Fruit fly (Drosophila melanogaster) whole organism, embryonic: Measurements from ENCODE around the gene abo.

Source experiments
- Atf3 ChIP-seq: fragments of 200-800 bp; sonication (Bioruptor generic); optimal IDR thresholded peaks from 3 replicates; lab custom pipeline; 2016; ENCODE audit warnings: missing biosample characterization, missing genetic modification characterization
- CG10147 ChIP-seq: fragments of 200-800 bp; sonication (Bioruptor generic); optimal IDR thresholded peaks from 2 replicates; lab custom pipeline; 2019; ENCODE audit warnings: missing biosample characterization, mild to moderate bottlenecking, missing genetic modification characterization, moderate library complexity
- CG10267 ChIP-seq: fragments of 200-800 bp; sonication (Bioruptor generic); optimal IDR thresholded peaks from 2 replicates; lab custom pipeline; 2018; ENCODE audit warnings: missing biosample characterization, mild to moderate bottlenecking, missing genetic modification characterization, moderate library complexity
- CG12659 ChIP-seq: fragments of 200-800 bp; sonication (Bioruptor generic); optimal IDR thresholded peaks from 3 replicates; lab custom pipeline; 2017; ENCODE audit warnings: mild to moderate bottlenecking, missing biosample characterization, missing genetic modification reagents, missing genetic modification characterization
- CG13287 ChIP-seq: fragments of 200-800 bp; sonication (Bioruptor generic); IDR thresholded peaks from 2 replicates; pipeline ENCODE4 v1.3.6; 2022; ENCODE audit warnings: missing biosample characterization, missing genetic modification characterization; ENCODE audit not compliant: partially characterized antibody
- CG14710 ChIP-seq: fragments of 200-800 bp; sonication (Bioruptor generic); optimal IDR thresholded peaks from 3 replicates; lab custom pipeline; 2019; ENCODE audit warnings: missing biosample characterization, mild to moderate bottlenecking, missing genetic modification characterization, moderate library complexity
- CG14965 ChIP-seq: fragments of 200-800 bp; sonication (Bioruptor generic); optimal IDR thresholded peaks from 2 replicates; lab custom pipeline; 2016; ENCODE audit warnings: missing biosample characterization, missing genetic modification characterization, borderline replicate concordance
- CG15601 ChIP-seq: fragments of 200-800 bp; sonication (Bioruptor generic); optimal IDR thresholded peaks from 3 replicates; lab custom pipeline; 2019; ENCODE audit warnings: missing biosample characterization, mild to moderate bottlenecking, missing genetic modification characterization, moderate library complexity
- CG1603 ChIP-seq: fragments of 200-800 bp; sonication (Bioruptor generic); optimal IDR thresholded peaks from 2 replicates; lab custom pipeline; 2019; ENCODE audit warnings: missing biosample characterization, mild to moderate bottlenecking, missing genetic modification characterization, moderate library complexity
- CG17829 ChIP-seq: fragments of 200-800 bp; optimal IDR thresholded peaks from 2 replicates; lab custom pipeline; 2019; ENCODE audit warnings: missing biosample characterization, mild to moderate bottlenecking, missing genetic modification characterization, moderate library complexity
- CG1832 ChIP-seq: fragments of 200-800 bp; sonication (Bioruptor generic); optimal IDR thresholded peaks from 2 replicates; lab custom pipeline; 2017; ENCODE audit warnings: missing biosample characterization, mild to moderate bottlenecking, missing genetic modification characterization, inconsistent platforms
- CG2116 ChIP-seq: fragments of 200-800 bp; sonication (Bioruptor generic); optimal IDR thresholded peaks from 3 replicates; lab custom pipeline; 2018; ENCODE audit warnings: missing biosample characterization, mild to moderate bottlenecking, missing genetic modification characterization
- CG2202 ChIP-seq: fragments of 200-800 bp; sonication (Bioruptor generic); optimal IDR thresholded peaks from 2 replicates; lab custom pipeline; 2018; ENCODE audit warnings: missing biosample characterization, mild to moderate bottlenecking, missing genetic modification characterization
- CG31441 ChIP-seq: fragments of 200-800 bp; sonication (Bioruptor generic); IDR thresholded peaks from 2 replicates; pipeline ENCODE4 v1.3.6; 2022; ENCODE audit warnings: missing biosample characterization, missing genetic modification characterization
- CG34224 ChIP-seq: fragments of 200-800 bp; sonication (Bioruptor generic); IDR thresholded peaks from 3 replicates; pipeline ENCODE4 v1.3.6; 2022; ENCODE audit warnings: missing biosample characterization, missing genetic modification characterization; ENCODE audit not compliant: partially characterized antibody
- CG3847 ChIP-seq: fragments of 200-800 bp; sonication (Bioruptor generic); IDR thresholded peaks from 2 replicates; pipeline ENCODE4 v1.3.6; 2022; ENCODE audit warnings: missing biosample characterization, missing genetic modification characterization
- CG42726 ChIP-seq: fragments of 200-800 bp; sonication (Bioruptor generic); IDR thresholded peaks from 2 replicates; pipeline ENCODE4 v1.3.6; 2022; ENCODE audit warnings: missing biosample characterization, missing genetic modification characterization; ENCODE audit not compliant: partially characterized antibody
- CG9727 ChIP-seq: fragments of 200-800 bp; sonication (Bioruptor generic); optimal IDR thresholded peaks from 3 replicates; lab custom pipeline; 2017; ENCODE audit warnings: missing biosample characterization, mild to moderate bottlenecking, missing genetic modification characterization
- CG9817 ChIP-seq: fragments of 200-800 bp; sonication (Bioruptor generic); optimal IDR thresholded peaks from 2 replicates; lab custom pipeline; 2018; ENCODE audit warnings: missing biosample characterization, mild to moderate bottlenecking, missing genetic modification characterization, moderate library complexity
- CoRest ChIP-seq: fragments of 200-800 bp; sonication (Bioruptor generic); optimal IDR thresholded peaks from 3 replicates; lab custom pipeline; 2018; ENCODE audit warnings: missing biosample characterization, mild to moderate bottlenecking, missing genetic modification characterization, moderate library complexity
- Dp ChIP-seq: fragments of 200-800 bp; sonication (Bioruptor generic); optimal IDR thresholded peaks from 2 replicates; lab custom pipeline; 2018; ENCODE audit warnings: missing biosample characterization, mild to moderate bottlenecking, missing genetic modification characterization, moderate library complexity
- Elba2 ChIP-seq: fragments of 200-800 bp; sonication (Bioruptor generic); optimal IDR thresholded peaks from 3 replicates; lab custom pipeline; 2016; ENCODE audit warnings: missing biosample characterization, missing genetic modification characterization
- Ets65A ChIP-seq: fragments of 200-800 bp; sonication (Bioruptor generic); peaks from one replicate; lab custom pipeline; 2016; ENCODE audit warnings: missing biosample characterization, missing genetic modification characterization
- Ets97D ChIP-seq: fragments of 200-800 bp; sonication (Bioruptor generic); optimal IDR thresholded peaks from 3 replicates; lab custom pipeline; 2016; ENCODE audit warnings: missing biosample characterization, missing genetic modification characterization
- Fer1 ChIP-seq: fragments of 200-800 bp; sonication (Bioruptor generic); optimal IDR thresholded peaks from 2 replicates; lab custom pipeline; 2017; ENCODE audit warnings: missing biosample characterization, mild to moderate bottlenecking, missing genetic modification characterization
- Hr51 ChIP-seq, 2 experiments: fragments of 200-800 bp; sonication (Bioruptor generic); optimal IDR thresholded peaks; 2 replicates in 1 of 2; 3 replicates in 1 of 2; lab custom pipeline; 2016 to 2018; ENCODE audit warnings: missing biosample characterization in 2 of 2, missing genetic modification characterization in 2 of 2, mild to moderate bottlenecking in 1 of 2, moderate library complexity in 1 of 2
- MBD-R2 ChIP-seq: fragments of 200-800 bp; sonication (Bioruptor generic); IDR thresholded peaks from 2 replicates; pipeline ENCODE4 v1.3.6; 2022; ENCODE audit warnings: missing biosample characterization, missing genetic modification characterization
- Max ChIP-seq: fragments of 200-800 bp; sonication (Bioruptor generic); optimal IDR thresholded peaks from 2 replicates; lab custom pipeline; 2016; ENCODE audit warnings: missing biosample characterization, mild to moderate bottlenecking, missing genetic modification characterization
- Myb ChIP-seq: fragments of 200-800 bp; sonication (Bioruptor generic); optimal IDR thresholded peaks from 2 replicates; lab custom pipeline; 2016; ENCODE audit warnings: missing biosample characterization, missing genetic modification characterization
- Nf-YC ChIP-seq: fragments of 200-800 bp; optimal IDR thresholded peaks from 3 replicates; lab custom pipeline; 2019; ENCODE audit warnings: missing biosample characterization, mild to moderate bottlenecking, missing genetic modification characterization, moderate library complexity
- PHDP ChIP-seq: fragments of 200-800 bp; sonication (Bioruptor generic); optimal IDR thresholded peaks from 3 replicates; lab custom pipeline; 2018; ENCODE audit warnings: missing biosample characterization, mild to moderate bottlenecking, missing genetic modification characterization, moderate library complexity
- Scr ChIP-seq: fragments of 200-800 bp; sonication (Bioruptor generic); IDR thresholded peaks from 2 replicates; pipeline ENCODE4 v1.3.6; 2022; ENCODE audit warnings: missing biosample characterization, missing genetic modification characterization; ENCODE audit not compliant: partially characterized antibody
- Side ChIP-seq: fragments of 200-800 bp; sonication (Bioruptor generic); optimal IDR thresholded peaks from 2 replicates; lab custom pipeline; 2016; ENCODE audit warnings: missing biosample characterization, missing genetic modification characterization
- Sin3A ChIP-seq: fragments of >200 bp; optimal IDR thresholded peaks from 2 replicates; lab custom pipeline; 2018
- Sry-δ ChIP-seq: fragments of 200-800 bp; sonication (Bioruptor generic); optimal IDR thresholded peaks from 2 replicates; lab custom pipeline; 2016; ENCODE audit warnings: missing biosample characterization, missing genetic modification characterization
- Usf ChIP-seq: fragments of 200-800 bp; sonication (Bioruptor generic); optimal IDR thresholded peaks from 2 replicates; lab custom pipeline; 2017; ENCODE audit warnings: missing genotype, missing biosample characterization, missing genetic modification characterization
- bbx ChIP-seq: fragments of 200-800 bp; sonication (Bioruptor generic); IDR thresholded peaks from 2 replicates; pipeline ENCODE4 v1.3.6; 2022; ENCODE audit warnings: missing biosample characterization, missing genetic modification characterization; ENCODE audit not compliant: partially characterized antibody
- chm ChIP-seq: fragments of 200-800 bp; sonication (Bioruptor generic); IDR thresholded peaks from 2 replicates; pipeline ENCODE4 v1.3.6; 2022; ENCODE audit warnings: missing biosample characterization, missing genetic modification characterization
- cwo ChIP-seq: fragments of 200-800 bp; sonication (Bioruptor generic); optimal IDR thresholded peaks from 3 replicates; lab custom pipeline; 2017; ENCODE audit warnings: missing biosample characterization, missing genetic modification characterization, mild to moderate bottlenecking, moderate library complexity, missing genetic modification reagents
- dmrt11E ChIP-seq: fragments of 200-800 bp; sonication (Bioruptor generic); optimal IDR thresholded peaks from 3 replicates; lab custom pipeline; 2018; ENCODE audit warnings: missing biosample characterization, mild to moderate bottlenecking, missing genetic modification characterization, moderate library complexity
- hb ChIP-seq: fragments of 200-800 bp; sonication (Bioruptor generic); IDR thresholded peaks from 3 replicates; pipeline ENCODE4 v1.3.6; 2022; ENCODE audit warnings: missing biosample characterization, missing genetic modification characterization; ENCODE audit not compliant: partially characterized antibody
- insv ChIP-seq, 2 experiments: fragments of 200-800 bp; sonication (Bioruptor generic); optimal IDR thresholded peaks; 3 replicates each; lab custom pipeline; 2016 to 2018; ENCODE audit warnings: missing biosample characterization in 2 of 2, missing genetic modification characterization in 2 of 2
- kni ChIP-seq: fragments of 200-800 bp; sonication (Bioruptor generic); optimal IDR thresholded peaks from 3 replicates; lab custom pipeline; 2017; ENCODE audit warnings: mild to moderate bottlenecking, missing biosample characterization, missing genetic modification reagents, missing genetic modification characterization
- nmo ChIP-seq: fragments of 200-800 bp; sonication (Bioruptor generic); optimal IDR thresholded peaks from 2 replicates; lab custom pipeline; 2018; ENCODE audit warnings: missing biosample characterization, mild to moderate bottlenecking, missing genetic modification characterization, moderate library complexity
- phol ChIP-seq: fragments of 200-800 bp; sonication (Bioruptor generic); optimal IDR thresholded peaks from 3 replicates; lab custom pipeline; 2018; ENCODE audit warnings: missing biosample characterization, mild to moderate bottlenecking, missing genetic modification characterization, moderate library complexity
- sd ChIP-seq: fragments of 200-800 bp; sonication (Bioruptor generic); optimal IDR thresholded peaks from 3 replicates; lab custom pipeline; 2018; ENCODE audit warnings: missing biosample characterization, mild to moderate bottlenecking, missing genetic modification characterization, moderate library complexity
- sna ChIP-seq: fragments of 200-800 bp; sonication (Bioruptor generic); IDR thresholded peaks from 2 replicates; pipeline ENCODE4 v1.3.6; 2022; ENCODE audit warnings: missing biosample characterization, missing genetic modification characterization; ENCODE audit not compliant: partially characterized antibody
- twi ChIP-seq: fragments of 200-800 bp; optimal IDR thresholded peaks from 2 replicates; lab custom pipeline; 2019; ENCODE audit warnings: missing biosample characterization, mild to moderate bottlenecking, missing genetic modification characterization, moderate library complexity
- unc-4 ChIP-seq: fragments of 200-800 bp; sonication (Bioruptor generic); IDR thresholded peaks from 2 replicates; pipeline ENCODE4 v1.3.6; 2022; ENCODE audit warnings: missing biosample characterization, missing genetic modification characterization; ENCODE audit not compliant: partially characterized antibody

The abo gene

dm6 chr2L:10970134-10970533 lies 5.0 kb downstream of the abo start, which contains the start of the genes Tmem214 and YL-1 (continued):
- TF ChIP-seq twi: peak; percentile 3
- TF ChIP-seq CG15601 (tag; lab: Kevin White, UChicago): peak; percentile 2
- TF ChIP-seq cwo (GFP tag; lab: Kevin White, UChicago): no peak
- TF ChIP-seq Nf-YC (tag; lab: Kevin White, UChicago): peak; percentile 44
- TF ChIP-seq Sry-δ (GFP tag; lab: Kevin White, UChicago): peak; percentile 29
- TF ChIP-seq PHDP (tag; lab: Kevin White, UChicago): peak; percentile 4
- no peak for TF ChIP-seq Hr51 (GFP tag; optimal IDR thresholded peaks at IDR 0.05; lab: Kevin White, UChicago)
- TF ChIP-seq MBD-R2 (GFP tag; lab: Robert Waterston, UW): peak; percentile 87
- peak; percentile 23 for TF ChIP-seq Myb
- TF ChIP-seq kni (GFP tag; lab: Kevin White, UChicago): peak; percentile 88
- peak; percentile 86 for TF ChIP-seq phol (tag; lab: Kevin White, UChicago)
- TF ChIP-seq CG1832 (GFP tag; lab: Kevin White, UChicago): no peak
- TF ChIP-seq CG9817 (tag; lab: Kevin White, UChicago): no peak
- TF ChIP-seq Ets65A: peak; percentile 86
- TF ChIP-seq Max: peak; percentile 38
- TF ChIP-seq Fer1 (GFP tag; lab: Kevin White, UChicago): peak; percentile 15
- TF ChIP-seq Side (GFP tag; lab: Kevin White, UChicago): no peak
- peak; percentile 57; the same call in 1 of the 2 replicates for TF ChIP-seq sna
- 0 out of 2 replicates have a peak, but pooled peaks have one; percentile 9 for TF ChIP-seq CG31441
- peak; percentile 6 for TF ChIP-seq CG10147
- peak; percentile 59 for TF ChIP-seq CG3847 (GFP tag; lab: Robert Waterston, UW)
- TF ChIP-seq hb: no peak
- TF ChIP-seq Atf3 (GFP tag; lab: Kevin White, UChicago): no peak
- TF ChIP-seq CG14710 (tag; lab: Kevin White, UChicago): peak; percentile 64
- TF ChIP-seq Usf (GFP tag; lab: Kevin White, UChicago): no peak
- TF ChIP-seq Elba2: peak; percentile 64
- TF ChIP-seq chm (GFP tag; lab: Robert Waterston, UW): no peak
- TF ChIP-seq CG10267: peak; percentile 46
- TF ChIP-seq CG34224 (GFP tag; lab: Robert Waterston, UW): no peak
- TF ChIP-seq CG1603 (tag; lab: Kevin White, UChicago): peak; percentile 38
- TF ChIP-seq dmrt11E (tag; lab: Kevin White, UChicago): no peak
- peak; percentile 49 for TF ChIP-seq Dp (GFP tag; lab: Kevin White, UChicago)
- peak; percentile 7 for TF ChIP-seq CG9727 (GFP tag; lab: Kevin White, UChicago)
- TF ChIP-seq CG42726 (GFP tag; lab: Robert Waterston, UW): 0 out of 2 replicates have a peak, but pooled peaks have one; percentile 6
- TF ChIP-seq nmo: peak; percentile 68
- TF ChIP-seq Sin3A (lab: Kevin White, UChicago): peak; percentile 69
- TF ChIP-seq CG13287: peak; percentile 73
- peak; percentile 45 for TF ChIP-seq CG17829 (tag; lab: Kevin White, UChicago)
- no peak for TF ChIP-seq CG14965 (GFP tag; lab: Kevin White, UChicago)
- TF ChIP-seq unc-4 (GFP tag; lab: Robert Waterston, UW): peak; percentile 66
- peak; percentile 45 for TF ChIP-seq CG2116
- TF ChIP-seq insv (GFP tag; optimal IDR thresholded peaks at IDR 0.05; lab: Kevin White, UChicago): peak in 1 of 2 experiments; percentile 10
- peak; percentile 28 for TF ChIP-seq CoRest (tag; lab: Kevin White, UChicago)
- peak; percentile 41 for TF ChIP-seq Ets97D (GFP tag; lab: Kevin White, UChicago)
- no peak for TF ChIP-seq sd (tag; lab: Kevin White, UChicago)
- TF ChIP-seq CG12659 (GFP tag; lab: Kevin White, UChicago): peak; percentile 76
- TF ChIP-seq Scr (GFP tag; lab: Robert Waterston, UW): peak; percentile 69
- no peak for TF ChIP-seq CG2202 (tag; lab: Kevin White, UChicago)
- TF ChIP-seq bbx (GFP tag; lab: Robert Waterston, UW): peak; percentile 15; the same call in 1 of the 2 replicates
